Worm (Caenorhabditis elegans) whole organism, midembryonic: ENCODE data around the gene C01B9.4.

Source experiments
- T22C8.4 ChIP-seq: fragments of 200-800 bp; sonication (Bioruptor generic); IDR thresholded peaks from 2 replicates; pipeline ENCODE4 v1.3.6; 2022; ENCODE audit warnings: missing genetic modification characterization, missing compliant biosample characterization
- cog-1 ChIP-seq: sonication (generic microtip); optimal IDR thresholded peaks from 2 replicates; lab custom pipeline; 2016; ENCODE audit warnings: missing genetic modification characterization, missing compliant biosample characterization
- flt-1 ChIP-seq: fragments of 200-800 bp; sonication (Bioruptor generic); IDR thresholded peaks from 2 replicates; pipeline ENCODE4 v1.3.6; 2022; ENCODE audit warnings: missing genetic modification characterization, missing compliant biosample characterization
- klf-2 ChIP-seq: fragments of 200-800 bp; sonication (Bioruptor generic); conservative IDR thresholded peaks from 2 replicates; pipeline ENCODE4 v1.3.6; 2022; ENCODE audit warnings: missing genetic modification reagents, missing genetic modification characterization, missing compliant biosample characterization
- med-1 ChIP-seq: sonication (generic microtip); optimal IDR thresholded peaks from 2 replicates; lab custom pipeline; 2017; ENCODE audit warnings: missing genetic modification characterization, mild to moderate bottlenecking, missing compliant biosample characterization, antibody characterized with exemption, missing genetic modification reagents; ENCODE audit not compliant: insufficient read depth
- ref-1 ChIP-seq: fragments of 200-800 bp; sonication (Bioruptor generic); conservative IDR thresholded peaks from 2 replicates; pipeline ENCODE4 v1.3.6; 2022; ENCODE audit warnings: missing genetic modification reagents, missing genetic modification characterization, missing compliant biosample characterization
- tab-1 ChIP-seq: fragments of 200-800 bp; sonication (Bioruptor generic); IDR thresholded peaks from 2 replicates; pipeline ENCODE4 v1.3.6; 2022; ENCODE audit warnings: missing genetic modification characterization, missing compliant biosample characterization
- ztf-23 ChIP-seq: fragments of 200-800 bp; sonication (Bioruptor generic); IDR thresholded peaks from 2 replicates; pipeline ENCODE4 v1.3.6; 2022; ENCODE audit warnings: missing genetic modification reagents, missing genetic modification characterization, missing compliant biosample characterization
- ztf-29 ChIP-seq: fragments of 200-800 bp; sonication (Bioruptor generic); IDR thresholded peaks from 2 replicates; pipeline ENCODE4 v1.3.6; 2022; ENCODE audit warnings: missing genetic modification reagents, missing genetic modification characterization, missing compliant biosample characterization

C01B9.4 gene

ce11 chrII:13741449-13741848 is 42.3 kb downstream of the C01B9.4 start, which contains the start of gene mig-14:
Gene mig-14 (plus strand): TSS chrII:13741738.
- no peak for TF ChIP-seq ref-1 (GFP tag; lab: Robert Waterston, UW)
- TF ChIP-seq flt-1 = no peak
- no peak for TF ChIP-seq ztf-29 (GFP tag; lab: Robert Waterston, UW)
- TF ChIP-seq ztf-23 (GFP tag; lab: Robert Waterston, UW) = no peak

- no peak for TF ChIP-seq ztf-29 (GFP tag; lab: Robert Waterston, UW)
- TF ChIP-seq cog-1 (tag; lab: Kevin White, UChicago) = no peak
- no peak for TF ChIP-seq ztf-23 (GFP tag; lab: Robert Waterston, UW)
- TF ChIP-seq ref-1 (GFP tag; lab: Robert Waterston, UW) = no peak
- TF ChIP-seq med-1 (GFP tag; lab: Kevin White, UChicago) = no peak
- TF ChIP-seq klf-2 (GFP tag; lab: Robert Waterston, UW) = no peak
- no peak for TF ChIP-seq flt-1
- no peak for TF ChIP-seq T22C8.4 (GFP tag; lab: Robert Waterston, UW)
- no peak for TF ChIP-seq tab-1
These were observed 44.4 kb downstream of the C01B9.4 start for ce11 chrII:13739423-13739822.

ce11 chrII:13737751-13738525 is 45.8 kb downstream of the C01B9.4 start:
- TF ChIP-seq T22C8.4 (GFP tag; lab: Robert Waterston, UW) = no peak
- TF ChIP-seq med-1 (GFP tag; lab: Kevin White, UChicago) = no peak
- TF ChIP-seq cog-1 (tag; lab: Kevin White, UChicago) = no peak
- TF ChIP-seq klf-2 (GFP tag; lab: Robert Waterston, UW) = no peak
- no peak for TF ChIP-seq tab-1
- TF ChIP-seq flt-1 = no peak
- TF ChIP-seq ztf-23 (GFP tag; lab: Robert Waterston, UW) = no peak
- TF ChIP-seq ref-1 (GFP tag; lab: Robert Waterston, UW) = no peak
- no peak for TF ChIP-seq ztf-29 (GFP tag; lab: Robert Waterston, UW)

ce11 chrII:13736906-13737305 is 46.9 kb downstream of the C01B9.4 start:
- TF ChIP-seq ztf-29 (GFP tag; lab: Robert Waterston, UW) = no peak

- TF ChIP-seq flt-1 = no peak
- TF ChIP-seq ztf-23 (GFP tag; lab: Robert Waterston, UW) = no peak
- no peak for TF ChIP-seq tab-1
- no peak for TF ChIP-seq ztf-29 (GFP tag; lab: Robert Waterston, UW)
These were observed 47.7 kb downstream of the C01B9.4 start, which contains the start of gene R06B9.5 for ce11 chrII:13736089-13736488. Gene R06B9.5 (plus strand): TSS chrII:13736320.

ce11 chrII:13732577-13732976 is 51.2 kb downstream of the C01B9.4 start:
- TF ChIP-seq T22C8.4 (GFP tag; lab: Robert Waterston, UW) (no peak), tab-1 (no peak), ztf-29 (GFP tag; lab: Robert Waterston, UW) (no peak), med-1 (GFP tag; lab: Kevin White, UChicago) (no peak), klf-2 (GFP tag; lab: Robert Waterston, UW) (no peak), flt-1 (no peak), cog-1 (tag; lab: Kevin White, UChicago) (no peak)

ce11 chrII:13732146-13732545 is 51.6 kb downstream of the C01B9.4 start:
- TF ChIP-seq ref-1 (GFP tag; lab: Robert Waterston, UW) (no peak), ztf-23 (GFP tag; lab: Robert Waterston, UW) (no peak), klf-2 (GFP tag; lab: Robert Waterston, UW) (no peak), flt-1 (no peak), T22C8.4 (GFP tag; lab: Robert Waterston, UW) (no peak), ztf-29 (GFP tag; lab: Robert Waterston, UW) (no peak)

ce11 chrII:13729416-13729815 is 54.4 kb downstream of the C01B9.4 start, which contains the start of gene Y54G9A.9:
Gene Y54G9A.9 (plus strand): TSS chrII:13729716.
- TF ChIP-seq med-1 (GFP tag; lab: Kevin White, UChicago) = no peak
- no peak for TF ChIP-seq ref-1 (GFP tag; lab: Robert Waterston, UW)
- TF ChIP-seq ztf-23 (GFP tag; lab: Robert Waterston, UW) = no peak
- TF ChIP-seq T22C8.4 (GFP tag; lab: Robert Waterston, UW) = no peak
- no peak for TF ChIP-seq ztf-29 (GFP tag; lab: Robert Waterston, UW)
- no peak for TF ChIP-seq flt-1
- TF ChIP-seq klf-2 (GFP tag; lab: Robert Waterston, UW) = no peak
- TF ChIP-seq cog-1 (tag; lab: Kevin White, UChicago) = no peak
- TF ChIP-seq tab-1 = no peak

- TF ChIP-seq klf-2 (GFP tag; lab: Robert Waterston, UW) (no peak), flt-1 (no peak), T22C8.4 (GFP tag; lab: Robert Waterston, UW) (no peak), ref-1 (GFP tag; lab: Robert Waterston, UW) (no peak), ztf-29 (GFP tag; lab: Robert Waterston, UW) (no peak), cog-1 (tag; lab: Kevin White, UChicago) (no peak), ztf-23 (GFP tag; lab: Robert Waterston, UW) (no peak), med-1 (GFP tag; lab: Kevin White, UChicago) (no peak), tab-1 (no peak)
These were observed 58.0 kb downstream of the C01B9.4 start, which contains the start of the genes Y54G9A.7 and bub-3 for ce11 chrII:13725793-13726192. Gene Y54G9A.7 (minus strand): TSS chrII:13725799. Gene bub-3 (plus strand): TSS chrII:13726062.

- TF ChIP-seq cog-1 (tag; lab: Kevin White, UChicago) (no peak), ztf-29 (GFP tag; lab: Robert Waterston, UW) (no peak), ref-1 (GFP tag; lab: Robert Waterston, UW) (no peak), klf-2 (GFP tag; lab: Robert Waterston, UW) (no peak), T22C8.4 (GFP tag; lab: Robert Waterston, UW) (no peak), ztf-23 (GFP tag; lab: Robert Waterston, UW) (no peak)
These were observed 60.0 kb downstream of the C01B9.4 start for ce11 chrII:13723754-13724153.
